Fruit fly (Drosophila melanogaster) S2 (cell line): ENCODE data around the gene Cyp304a1.

ENCODE experiments used
- CG8478 ChIP-seq: fragments of >200 bp; optimal IDR thresholded peaks from 2 replicates; lab custom pipeline; 2018
- CTCF ChIP-seq, 2 experiments: fragments of >200 bp; optimal IDR thresholded peaks; 2 replicates each; lab custom pipeline; 2018

Cyp304a1 gene

dm6 chr3R:12963491-12963890 lies at the start of gene Cyp304a1:
TSS of gene Cyp304a1 (plus strand) at chr3R:12963791.
- TF ChIP-seq CTCF (optimal IDR thresholded peaks at IDR 0.05; lab: Kevin White, UChicago) (no peak), CG8478 (lab: Kevin White, UChicago) (no peak)

dm6 chr3R:12915811-12916210 lies 47.8 kb upstream of the Cyp304a1 start, which contains the start of gene beat-Vb:
TSS of gene beat-Vb (plus strand) at chr3R:12916056.
- no peak for TF ChIP-seq CG8478 (lab: Kevin White, UChicago)
- no peak for TF ChIP-seq CTCF (optimal IDR thresholded peaks at IDR 0.05; lab: Kevin White, UChicago)

dm6 chr3R:12957388-12957787 lies 6.2 kb upstream of the Cyp304a1 start:
- TF ChIP-seq CTCF (optimal IDR thresholded peaks at IDR 0.05; lab: Kevin White, UChicago): no peak
- TF ChIP-seq CG8478 (lab: Kevin White, UChicago): no peak

dm6 chr3R:12960227-12960626 lies 3.4 kb upstream of the Cyp304a1 start:
- TF ChIP-seq CG8478 (lab: Kevin White, UChicago) (no peak), CTCF (optimal IDR thresholded peaks at IDR 0.05; lab: Kevin White, UChicago) (no peak)

- TF ChIP-seq CG8478 (lab: Kevin White, UChicago) (no peak), CTCF (optimal IDR thresholded peaks at IDR 0.05; lab: Kevin White, UChicago) (peak; percentile 0 to 17)
These were observed 2.4 kb upstream of the Cyp304a1 start, which contains the start of gene Spc25 for dm6 chr3R:12960929-12961855. TSS of gene Spc25 (plus strand) at chr3R:12961745.

- TF ChIP-seq CTCF (optimal IDR thresholded peaks at IDR 0.05; lab: Kevin White, UChicago): no peak
These were observed 979 bp upstream of the Cyp304a1 start for dm6 chr3R:12962612-12963011.

dm6 chr3R:12964043-12964442 lies 452 bp downstream of the Cyp304a1 start:
- no peak for TF ChIP-seq CG8478 (lab: Kevin White, UChicago)
- no peak for TF ChIP-seq CTCF (optimal IDR thresholded peaks at IDR 0.05; lab: Kevin White, UChicago)

- TF ChIP-seq CG8478 (lab: Kevin White, UChicago) (no peak), CTCF (optimal IDR thresholded peaks at IDR 0.05; lab: Kevin White, UChicago) (no peak)
These were observed 4.0 kb downstream of the Cyp304a1 start, which contains the start of the genes CG14384 and grsm for dm6 chr3R:12967612-12968011. TSS of gene CG14384 (minus strand) at chr3R:12967712. TSS of gene grsm (minus strand) at chr3R:12967712.

dm6 chr3R:12972106-12972505 lies 8.5 kb downstream of the Cyp304a1 start:
- TF ChIP-seq CTCF (optimal IDR thresholded peaks at IDR 0.05; lab: Kevin White, UChicago) (no peak), CG8478 (lab: Kevin White, UChicago) (no peak)

dm6 chr3R:12974447-12974846 lies 10.9 kb downstream of the Cyp304a1 start:
- TF ChIP-seq CG8478 (lab: Kevin White, UChicago): no peak
- TF ChIP-seq CTCF (optimal IDR thresholded peaks at IDR 0.05; lab: Kevin White, UChicago): no peak

dm6 chr3R:12975223-12975622 lies 11.6 kb downstream of the Cyp304a1 start:
- TF ChIP-seq CG8478 (lab: Kevin White, UChicago) (no peak), CTCF (optimal IDR thresholded peaks at IDR 0.05; lab: Kevin White, UChicago) (no peak)

- TF ChIP-seq CG8478 (lab: Kevin White, UChicago) (no peak), CTCF (optimal IDR thresholded peaks at IDR 0.05; lab: Kevin White, UChicago) (no peak)
These were observed 13.9 kb downstream of the Cyp304a1 start, which contains the start of the genes CG7381 and CG7091 for dm6 chr3R:12977371-12978050. TSS of gene CG7381 (minus strand) at chr3R:12977471. TSS of gene CG7091 (plus strand) at chr3R:12978000.

dm6 chr3R:12980628-12981219 lies 17.1 kb downstream of the Cyp304a1 start, which contains the start of gene Paip2:
TSS of gene Paip2 (plus strand) at chr3R:12980792.
- TF ChIP-seq CG8478 (lab: Kevin White, UChicago) (no peak), CTCF (optimal IDR thresholded peaks at IDR 0.05; lab: Kevin White, UChicago) (peak; percentile 84 to 86)
